Worm (Caenorhabditis elegans) whole organism, mixed stage, embryonic: ENCODE data around the gene pitr-3.

Experiments used
- ceh-39 ChIP-seq: fragments of 150-350 bp; optimal IDR thresholded peaks from 2 replicates; lab custom pipeline; 2014; ENCODE audit warnings: missing biosample characterization, missing genetic modification characterization
- ceh-43 ChIP-seq: fragments of 200-800 bp; sonication (Bioruptor generic); optimal IDR thresholded peaks from 2 replicates; lab custom pipeline; 2018; ENCODE audit warnings: mild to moderate bottlenecking, missing genetic modification characterization, moderate library complexity, missing compliant biosample characterization
- drap-1 ChIP-seq: fragments of 200-800 bp; sonication (Bioruptor generic); optimal IDR thresholded peaks from 3 replicates; lab custom pipeline; 2018; ENCODE audit warnings: mild to moderate bottlenecking, missing genetic modification characterization, missing compliant biosample characterization
- elt-1 ChIP-seq: sonication (generic microtip); optimal IDR thresholded peaks from 2 replicates; lab custom pipeline; 2017; ENCODE audit warnings: missing genetic modification characterization, mild to moderate bottlenecking, missing compliant biosample characterization, antibody characterized with exemption, moderate library complexity, borderline replicate concordance; ENCODE audit not compliant: insufficient read depth
- flh-1 ChIP-seq: fragments of 200-800 bp; sonication (Bioruptor generic); optimal IDR thresholded peaks from 2 replicates; lab custom pipeline; 2018; ENCODE audit warnings: mild to moderate bottlenecking, missing genetic modification characterization, moderate library complexity, missing compliant biosample characterization
- lsy-2 ChIP-seq: fragments of 150-350 bp; optimal IDR thresholded peaks from 2 replicates; lab custom pipeline; 2014; ENCODE audit warnings: missing biosample characterization, missing genetic modification characterization
- mab-5 ChIP-seq: fragments of 150-350 bp; optimal IDR thresholded peaks from 2 replicates; lab custom pipeline; 2014; ENCODE audit warnings: missing biosample characterization, missing genetic modification characterization
- mep-1 ChIP-seq: fragments of 150-350 bp; optimal IDR thresholded peaks from 2 replicates; lab custom pipeline; 2017; ENCODE audit warnings: missing biosample characterization, missing genetic modification reagents, missing genetic modification characterization, inconsistent platforms
- sptf-1 ChIP-seq: sonication (generic microtip); optimal IDR thresholded peaks from 2 replicates; lab custom pipeline; 2017; ENCODE audit warnings: mild to moderate bottlenecking, missing genetic modification characterization, moderate library complexity, missing compliant biosample characterization
- unc-39 ChIP-seq: fragments of 150-350 bp; optimal IDR thresholded peaks from 2 replicates; lab custom pipeline; 2014; ENCODE audit warnings: missing biosample characterization, missing genetic modification characterization
- unc-62 ChIP-seq: fragments of 150-350 bp; optimal IDR thresholded peaks from 2 replicates; lab custom pipeline; 2014; ENCODE audit warnings: missing biosample characterization, missing genetic modification reagents, missing genetic modification characterization
- ztf-11 ChIP-seq: fragments of 150-350 bp; optimal IDR thresholded peaks from 2 replicates; lab custom pipeline; 2014; ENCODE audit warnings: missing biosample characterization, missing genetic modification characterization

- TF ChIP-seq unc-39: no peak
- TF ChIP-seq mep-1 (tag; lab: Kevin White, UChicago): no peak
- no peak for TF ChIP-seq ztf-11 (tag; lab: Kevin White, UChicago)
- no peak for TF ChIP-seq sptf-1 (tag; lab: Kevin White, UChicago)
- no peak for TF ChIP-seq unc-62 (GFP tag; lab: Kevin White, UChicago)
- no peak for TF ChIP-seq drap-1 (GFP tag; lab: Kevin White, UChicago)
- no peak for TF ChIP-seq lsy-2
- TF ChIP-seq flh-1 (GFP tag; lab: Kevin White, UChicago): no peak
- TF ChIP-seq ceh-43 (GFP tag; lab: Kevin White, UChicago): no peak
- TF ChIP-seq elt-1 (tag; lab: Kevin White, UChicago): no peak
- TF ChIP-seq mab-5 (tag; lab: Kevin White, UChicago): no peak
- TF ChIP-seq ceh-39 (tag; lab: Kevin White, UChicago): no peak
Measured at ce11 chrV:9122004-9122403, 19.2 kb downstream of the pitr-3 start, which contains the start of gene F21C10.13.
